2 worm cellular contexts compared by ENCODE assay signal in the genomic region with DNA sequence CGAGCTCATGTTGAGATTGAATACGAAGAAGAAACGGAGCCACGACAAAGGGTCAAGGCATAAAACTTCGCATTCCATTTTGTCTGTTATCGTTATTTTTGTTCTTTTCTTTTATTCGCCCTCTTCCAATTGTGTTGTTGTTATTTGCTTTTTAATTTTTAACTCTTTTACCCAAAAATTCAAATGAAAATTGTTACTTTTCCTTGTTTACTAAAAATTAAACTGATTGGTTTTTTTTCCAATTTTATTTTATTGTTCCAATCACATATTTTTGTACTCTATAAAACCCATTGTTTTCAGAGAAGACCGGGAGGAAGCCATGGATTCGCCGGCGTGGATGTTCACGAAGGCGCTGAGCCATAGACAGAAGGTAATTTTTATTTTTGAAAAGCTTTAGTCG.
TF ChIP-seq lines count a peak whose summit lies in the region.

Gene C16A3.5, plus strand, starts transcription at position 301 of the 400 bp plus-strand sequence.

TF ChIP-seq in whole organism, L4 larva, 104 proteins besides CTCF, POLR2A, EP300 and RAD21:
- TF ChIP-seq ama-1 (optimal IDR thresholded peaks at IDR 0.05; lab: Kevin White, UChicago) (peak; percentile 55), Y75B8A.6 (GFP tag; IDR thresholded peaks at IDR 0.05; lab: Robert Waterston, UW) (no peak)

TF ChIP-seq in whole organism, young adult, 124 proteins besides CTCF, POLR2A, EP300 and RAD21:
- TF ChIP-seq Y79H2A.3 (GFP tag; conservative IDR thresholded peaks at IDR 0.05; lab: Robert Waterston, UW) (no peak), mcd-1 (GFP tag; IDR thresholded peaks at IDR 0.05; lab: Robert Waterston, UW) (0 out of 2 replicates have a peak, but pooled peaks have one; percentile 11)

Comparison
In these comparisons a context has a peak if more than half of its experiments do, and no peak if none do; other contexts are left out.
1. Of the 7 proteins assayed by ChIP-seq in both whole organism, young adult and whole organism, L4 larva: peak only in whole organism, young adult: none; only in whole organism, L4 larva: ama-1; in both: none; in neither: 6.